Fruit fly (Drosophila melanogaster): Measurements from ENCODE around the gene CG15535.

The CG15535 gene

dm6 chr3R:30423695-30424094, at the start of gene CG15535, which contains the start of gene mRpS18C (continued):
- TF ChIP-seq Antp (GFP tag; optimal IDR thresholded peaks at IDR 0.05) (no peak), gro (GFP tag; optimal IDR thresholded peaks at IDR 0.05) (no peak), Max (GFP tag; optimal IDR thresholded peaks at IDR 0.05) (peak; percentile 13), bigmax (GFP tag; optimal IDR thresholded peaks at IDR 0.05) (no peak), br (optimal IDR thresholded peaks at IDR 0.05) (no peak), CG12942 (GFP tag; optimal IDR thresholded peaks at IDR 0.05) (no peak), CG3163 (GFP tag; optimal IDR thresholded peaks at IDR 0.05) (no peak), CG3726 (GFP tag; IDR thresholded peaks at IDR 0.05) (no peak), wek (GFP tag; optimal IDR thresholded peaks at IDR 0.05) (no peak), Rfx (GFP tag; IDR thresholded peaks at IDR 0.05) (peak; percentile 34; the same call in 1 of the 2 replicates), CG10565 (GFP tag; optimal IDR thresholded peaks at IDR 0.05) (no peak), CG7271 (tag; optimal IDR thresholded peaks at IDR 0.05) (no peak), Mrtf (GFP tag; IDR thresholded peaks at IDR 0.05) (no peak), CG7556 (GFP tag; optimal IDR thresholded peaks at IDR 0.05) (no peak), CG7357 (GFP tag; IDR thresholded peaks at IDR 0.05) (no peak), CG4328 (GFP tag; optimal IDR thresholded peaks at IDR 0.05) (no peak), CG2120 (GFP tag; optimal IDR thresholded peaks at IDR 0.05) (no peak), ssp (GFP tag; IDR thresholded peaks at IDR 0.05) (no peak), HLH4C (GFP tag; IDR thresholded peaks at IDR 0.05; ENCODE audit: partially characterized antibody) (peak; percentile 81), CG10321 (GFP tag; IDR thresholded peaks at IDR 0.05) (no peak), Aef1 (GFP tag; IDR thresholded peaks at IDR 0.05) (no peak), ERR (GFP tag; optimal IDR thresholded peaks at IDR 0.05) (no peak), Chrac-16 (GFP tag; optimal IDR thresholded peaks at IDR 0.05) (no peak), CG8944 (GFP tag; optimal IDR thresholded peaks at IDR 0.05) (no peak), CG33557 (GFP tag; optimal IDR thresholded peaks at IDR 0.05) (no peak), CG9797 (GFP tag; optimal IDR thresholded peaks at IDR 0.05) (peak; percentile 21), jumu (GFP tag; optimal IDR thresholded peaks at IDR 0.05) (no peak), bab2 (GFP tag; optimal IDR thresholded peaks at IDR 0.05) (no peak), CG1529 (GFP tag; optimal IDR thresholded peaks at IDR 0.05) (no peak), cas (GFP tag; IDR thresholded peaks at IDR 0.05) (no peak), tna (GFP tag; IDR thresholded peaks at IDR 0.05; ENCODE audit: partially characterized antibody) (peak; percentile 64), CG4730 (GFP tag; IDR thresholded peaks at IDR 0.05) (no peak), peb (GFP tag; IDR thresholded peaks at IDR 0.05) (no peak), CG32767 (GFP tag; IDR thresholded peaks at IDR 0.05) (peak; percentile 53; the same call in 1 of the 2 replicates), sisA (GFP tag; IDR thresholded peaks at IDR 0.05) (no peak), HLH54F (GFP tag; optimal IDR thresholded peaks at IDR 0.05) (no peak), lilli (GFP tag; optimal IDR thresholded peaks at IDR 0.05) (peak; percentile 12), CG15479 (GFP tag; optimal IDR thresholded peaks at IDR 0.05) (no peak), CG34376 (GFP tag; optimal IDR thresholded peaks at IDR 0.05) (peak; percentile 19), Fer2 (tag; optimal IDR thresholded peaks at IDR 0.05) (no peak), maf-S (GFP tag; optimal IDR thresholded peaks at IDR 0.05) (no peak), CG10543 (GFP tag; optimal IDR thresholded peaks at IDR 0.05) (no peak), Dip3 (GFP tag; optimal IDR thresholded peaks at IDR 0.05) (no peak), CG34224 (GFP tag; IDR thresholded peaks at IDR 0.05; ENCODE audit: partially characterized antibody) (peak; percentile 84), scrt (GFP tag; optimal IDR thresholded peaks at IDR 0.05) (no peak), CG11093 (GFP tag; IDR thresholded peaks at IDR 0.05) (no peak), Dref (GFP tag; IDR thresholded peaks at IDR 0.05) (peak; percentile 89), CG1233 (GFP tag; optimal IDR thresholded peaks at IDR 0.05) (no peak), Camta (GFP tag; optimal IDR thresholded peaks at IDR 0.05) (no peak), CG2129 (GFP tag; IDR thresholded peaks at IDR 0.05; ENCODE audit: partially characterized antibody) (peak; percentile 49), Dbx (GFP tag; IDR thresholded peaks at IDR 0.05) (no peak), ab (GFP tag; optimal IDR thresholded peaks at IDR 0.05) (no peak), CG16813 (GFP tag; IDR thresholded peaks at IDR 0.05; ENCODE audit: partially characterized antibody) (peak; percentile 76)

Measured in whole organism, embryonic.